Fruit fly (Drosophila melanogaster) whole organism, embryonic: ENCODE data around the gene CG14511.

Experiments
- Atf6 ChIP-seq: fragments of 200-800 bp; sonication (Bioruptor generic); IDR thresholded peaks from 2 replicates; pipeline ENCODE4 v1.3.6; 2022; ENCODE audit warnings: missing biosample characterization, missing genetic modification characterization
- Bdp1 ChIP-seq: fragments of 200-800 bp; sonication (Bioruptor generic); optimal IDR thresholded peaks from 3 replicates; lab custom pipeline; 2016; ENCODE audit warnings: missing biosample characterization, missing genetic modification characterization
- CG1024 ChIP-seq: fragments of 200-800 bp; sonication (Bioruptor generic); IDR thresholded peaks from 2 replicates; pipeline ENCODE4 v1.3.6; 2022; ENCODE audit warnings: missing biosample characterization, missing genetic modification characterization
- CG11247 ChIP-seq: fragments of 200-800 bp; sonication (Bioruptor generic); IDR thresholded peaks from 2 replicates; pipeline ENCODE4 v1.3.6; 2022; ENCODE audit warnings: missing biosample characterization, missing genetic modification characterization
- CG1233 ChIP-seq: fragments of 200-800 bp; sonication (Bioruptor generic); optimal IDR thresholded peaks from 4 replicates; lab custom pipeline; 2018; ENCODE audit warnings: missing biosample characterization, mild to moderate bottlenecking, missing genetic modification characterization
- CG12942 ChIP-seq: fragments of 200-800 bp; sonication (Bioruptor generic); optimal IDR thresholded peaks from 3 replicates; lab custom pipeline; 2016; ENCODE audit warnings: missing biosample characterization, missing genetic modification characterization
- CG1792 ChIP-seq: fragments of 200-800 bp; sonication (Bioruptor generic); optimal IDR thresholded peaks from 2 replicates; lab custom pipeline; 2016; ENCODE audit warnings: missing biosample characterization, missing genetic modification characterization
- CG2202 ChIP-seq: fragments of 200-800 bp; sonication (Bioruptor generic); optimal IDR thresholded peaks from 2 replicates; lab custom pipeline; 2018; ENCODE audit warnings: missing biosample characterization, mild to moderate bottlenecking, missing genetic modification characterization
- CG33557 ChIP-seq: fragments of 200-800 bp; sonication (Bioruptor generic); optimal IDR thresholded peaks from 2 replicates; lab custom pipeline; 2019; ENCODE audit warnings: missing biosample characterization, mild to moderate bottlenecking, missing genetic modification characterization, moderate library complexity
- CG34422 ChIP-seq: fragments of 200-800 bp; sonication (Bioruptor generic); IDR thresholded peaks from 3 replicates; pipeline ENCODE4 v1.3.6; 2022; ENCODE audit warnings: missing biosample characterization, missing genetic modification characterization
- CG42726 ChIP-seq: fragments of 200-800 bp; sonication (Bioruptor generic); IDR thresholded peaks from 2 replicates; pipeline ENCODE4 v1.3.6; 2022; ENCODE audit warnings: missing biosample characterization, missing genetic modification characterization; ENCODE audit not compliant: partially characterized antibody
- CG4404 ChIP-seq: fragments of 200-800 bp; sonication (Bioruptor generic); IDR thresholded peaks from 2 replicates; pipeline ENCODE4 v1.3.6; 2022; ENCODE audit warnings: missing biosample characterization, missing genetic modification characterization
- CG7987 ChIP-seq: fragments of 200-800 bp; sonication (Bioruptor generic); optimal IDR thresholded peaks from 2 replicates; lab custom pipeline; 2018; ENCODE audit warnings: missing biosample characterization, mild to moderate bottlenecking, missing genetic modification characterization, moderate library complexity
- CG8089 ChIP-seq: fragments of 200-800 bp; sonication (Bioruptor generic); optimal IDR thresholded peaks from 3 replicates; lab custom pipeline; 2016; ENCODE audit warnings: missing biosample characterization, missing genetic modification characterization
- Camta ChIP-seq: fragments of 200-800 bp; sonication (Bioruptor generic); optimal IDR thresholded peaks from 2 replicates; lab custom pipeline; 2016; ENCODE audit warnings: missing biosample characterization, missing genetic modification characterization
- CrebB ChIP-seq: fragments of 200-800 bp; sonication (Bioruptor generic); optimal IDR thresholded peaks from 3 replicates; lab custom pipeline; 2018; ENCODE audit warnings: missing biosample characterization, mild to moderate bottlenecking, missing genetic modification characterization
- D19A ChIP-seq: fragments of 200-800 bp; optimal IDR thresholded peaks from 3 replicates; lab custom pipeline; 2019; ENCODE audit warnings: missing biosample characterization, mild to moderate bottlenecking, missing genetic modification characterization, moderate library complexity
- D19B ChIP-seq: fragments of 200-800 bp; sonication (Bioruptor generic); optimal IDR thresholded peaks from 2 replicates; lab custom pipeline; 2017; ENCODE audit warnings: missing biosample characterization, mild to moderate bottlenecking, missing genetic modification characterization
- Dll ChIP-seq: fragments of 200-800 bp; sonication (Bioruptor generic); IDR thresholded peaks from 4 replicates; pipeline ENCODE4 v1.3.6; 2022; ENCODE audit warnings: missing biosample characterization, missing genetic modification characterization; ENCODE audit not compliant: partially characterized antibody
- Doc2 ChIP-seq: fragments of 200-800 bp; sonication (Bioruptor generic); IDR thresholded peaks from 2 replicates; pipeline ENCODE4 v1.3.6; 2022; ENCODE audit warnings: missing biosample characterization, missing genetic modification characterization
- Ets97D ChIP-seq: fragments of 200-800 bp; sonication (Bioruptor generic); optimal IDR thresholded peaks from 3 replicates; lab custom pipeline; 2016; ENCODE audit warnings: missing biosample characterization, missing genetic modification characterization
- Fer2 ChIP-seq: fragments of 200-800 bp; sonication (Bioruptor generic); optimal IDR thresholded peaks from 2 replicates; lab custom pipeline; 2018; ENCODE audit warnings: missing biosample characterization, mild to moderate bottlenecking, missing genetic modification characterization, moderate library complexity
- Gug ChIP-seq: fragments of 200-800 bp; sonication (Bioruptor generic); IDR thresholded peaks from 4 replicates; pipeline ENCODE4 v1.3.6; 2022; ENCODE audit warnings: missing biosample characterization, missing genetic modification characterization
- Hr78 ChIP-seq, 2 experiments: fragments of 200-800 bp in 1 of 2; fragments of >200 bp in 1 of 2; sonication (Bioruptor generic) in 1 of 2; optimal IDR thresholded peaks; 2 replicates each; lab custom pipeline; 2017 to 2019; ENCODE audit warnings: missing biosample characterization in 2 of 2, missing genetic modification characterization in 2 of 2, mild to moderate bottlenecking in 1 of 2, moderate library complexity in 1 of 2
- Mes4 ChIP-seq: fragments of 200-800 bp; sonication (Bioruptor generic); optimal IDR thresholded peaks from 2 replicates; lab custom pipeline; 2016; ENCODE audit warnings: missing biosample characterization, missing genetic modification characterization
- Mrtf ChIP-seq: fragments of 200-800 bp; sonication (Bioruptor generic); IDR thresholded peaks from 3 replicates; pipeline ENCODE4 v1.3.6; 2022; ENCODE audit warnings: missing biosample characterization, missing genetic modification characterization
- Oli ChIP-seq: fragments of 200-800 bp; sonication (Bioruptor generic); optimal IDR thresholded peaks from 2 replicates; lab custom pipeline; 2018; ENCODE audit warnings: missing biosample characterization, mild to moderate bottlenecking, missing genetic modification characterization, moderate library complexity
- PHDP ChIP-seq: fragments of 200-800 bp; sonication (Bioruptor generic); optimal IDR thresholded peaks from 3 replicates; lab custom pipeline; 2018; ENCODE audit warnings: missing biosample characterization, mild to moderate bottlenecking, missing genetic modification characterization, moderate library complexity
- Rx ChIP-seq: fragments of 200-800 bp; sonication (Bioruptor generic); IDR thresholded peaks from 2 replicates; pipeline ENCODE4 v1.3.6; 2022; ENCODE audit warnings: missing biosample characterization, missing genetic modification characterization
- ab ChIP-seq: fragments of 200-800 bp; sonication (Bioruptor generic); optimal IDR thresholded peaks from 2 replicates; lab custom pipeline; 2016; ENCODE audit warnings: missing biosample characterization, missing genetic modification characterization
- az2 ChIP-seq: fragments of 200-800 bp; sonication (Bioruptor generic); optimal IDR thresholded peaks from 3 replicates; lab custom pipeline; 2016; ENCODE audit warnings: missing biosample characterization, missing genetic modification characterization
- caup ChIP-seq: fragments of 200-800 bp; sonication (Bioruptor generic); optimal IDR thresholded peaks from 3 replicates; lab custom pipeline; 2017; ENCODE audit warnings: missing biosample characterization, mild to moderate bottlenecking, missing genetic modification characterization, moderate library complexity; ENCODE audit not compliant: severe bottlenecking
- chinmo ChIP-seq: fragments of 200-800 bp; sonication (Bioruptor generic); IDR thresholded peaks from 4 replicates; pipeline ENCODE4 v1.3.6; 2022; ENCODE audit warnings: missing biosample characterization, missing genetic modification characterization; ENCODE audit not compliant: partially characterized antibody
- cwo ChIP-seq: fragments of 200-800 bp; sonication (Bioruptor generic); optimal IDR thresholded peaks from 3 replicates; lab custom pipeline; 2017; ENCODE audit warnings: missing biosample characterization, missing genetic modification characterization, mild to moderate bottlenecking, moderate library complexity, missing genetic modification reagents
- danr ChIP-seq: fragments of 200-800 bp; sonication (Bioruptor generic); IDR thresholded peaks from 2 replicates; pipeline ENCODE4 v1.3.6; 2022; ENCODE audit warnings: missing biosample characterization, missing genetic modification characterization
- eve ChIP-seq, 2 experiments: fragments of >200 bp; optimal IDR thresholded peaks; 2 replicates each; lab custom pipeline; 2017; ENCODE audit warnings: missing biosample characterization in 2 of 2, missing genetic modification characterization in 2 of 2
- fu2 ChIP-seq: fragments of 200-800 bp; sonication (Bioruptor generic); optimal IDR thresholded peaks from 2 replicates; lab custom pipeline; 2016; ENCODE audit warnings: missing biosample characterization, missing genetic modification characterization
- gem ChIP-seq: fragments of 200-800 bp; sonication (Bioruptor generic); optimal IDR thresholded peaks from 2 replicates; lab custom pipeline; 2019; ENCODE audit warnings: missing biosample characterization, mild to moderate bottlenecking, missing genetic modification characterization, moderate library complexity
- gro ChIP-seq: fragments of 200-800 bp; sonication (Bioruptor generic); optimal IDR thresholded peaks from 2 replicates; lab custom pipeline; 2016; ENCODE audit warnings: missing biosample characterization, missing genetic modification characterization
- jing ChIP-seq: fragments of 200-800 bp; sonication (Bioruptor generic); optimal IDR thresholded peaks from 2 replicates; lab custom pipeline; 2018; ENCODE audit warnings: missing biosample characterization, mild to moderate bottlenecking, missing genetic modification characterization
- luna ChIP-seq: fragments of 200-800 bp; sonication (Bioruptor generic); optimal IDR thresholded peaks from 2 replicates; lab custom pipeline; 2016; ENCODE audit warnings: missing biosample characterization, missing genetic modification characterization
- mam ChIP-seq: fragments of 200-800 bp; sonication (Bioruptor generic); optimal IDR thresholded peaks from 3 replicates; lab custom pipeline; 2016; ENCODE audit warnings: missing biosample characterization, missing genetic modification characterization
- mirr ChIP-seq: fragments of 200-800 bp; sonication (Bioruptor generic); optimal IDR thresholded peaks from 3 replicates; lab custom pipeline; 2018; ENCODE audit warnings: missing biosample characterization, mild to moderate bottlenecking, missing genetic modification characterization
- nerfin-1 ChIP-seq: fragments of 200-800 bp; sonication (Bioruptor generic); optimal IDR thresholded peaks from 3 replicates; lab custom pipeline; 2019; ENCODE audit warnings: missing biosample characterization, mild to moderate bottlenecking, missing genetic modification characterization, moderate library complexity
- onecut ChIP-seq: fragments of 200-800 bp; sonication (Bioruptor generic); IDR thresholded peaks from 2 replicates; pipeline ENCODE4 v1.3.6; 2022; ENCODE audit warnings: missing biosample characterization, missing genetic modification characterization
- ranshi ChIP-seq: fragments of 200-800 bp; sonication (Bioruptor generic); IDR thresholded peaks from 2 replicates; pipeline ENCODE4 v1.3.6; 2022; ENCODE audit warnings: missing biosample characterization, missing genetic modification characterization
- sd ChIP-seq: fragments of 200-800 bp; sonication (Bioruptor generic); optimal IDR thresholded peaks from 3 replicates; lab custom pipeline; 2018; ENCODE audit warnings: missing biosample characterization, mild to moderate bottlenecking, missing genetic modification characterization, moderate library complexity
- sisA ChIP-seq: fragments of 200-800 bp; sonication (Bioruptor generic); IDR thresholded peaks from 2 replicates; pipeline ENCODE4 v1.3.6; 2022; ENCODE audit warnings: missing biosample characterization, missing genetic modification characterization
- stwl ChIP-seq: fragments of 200-800 bp; sonication (Bioruptor generic); optimal IDR thresholded peaks from 3 replicates; lab custom pipeline; 2018; ENCODE audit warnings: missing biosample characterization, mild to moderate bottlenecking, missing genetic modification characterization, moderate library complexity
- tll ChIP-seq, 2 experiments: fragments of 200-800 bp in 1 of 2; fragments of >200 bp in 1 of 2; sonication (Bioruptor generic) in 1 of 2; optimal IDR thresholded peaks; 2 replicates each; lab custom pipeline; 2017 to 2019; ENCODE audit warnings: missing biosample characterization in 2 of 2, missing genetic modification characterization in 2 of 2, mild to moderate bottlenecking in 1 of 2, moderate library complexity in 1 of 2

CG14511 gene

dm6 chr3R:29124128-29124527 is 22.6 kb downstream of the CG14511 start (continued):
- TF ChIP-seq danr (no peak; the same call in 1 of the 2 replicates), Camta (GFP tag; lab: Kevin White, UChicago) (peak; percentile 38), Gug (GFP tag; lab: Robert Waterston, UW) (peak; percentile 79), fu2 (GFP tag; lab: Kevin White, UChicago) (no peak), CG34422 (peak; percentile 85), sd (tag; lab: Kevin White, UChicago) (peak; percentile 87), CG2202 (tag; lab: Kevin White, UChicago) (no peak), ab (no peak), PHDP (tag; lab: Kevin White, UChicago) (peak; percentile 59), Mes4 (GFP tag; lab: Kevin White, UChicago) (peak; percentile 9), Fer2 (tag; lab: Kevin White, UChicago) (no peak), Mrtf (peak; percentile 72), D19A (tag; lab: Kevin White, UChicago) (peak; percentile 44), luna (GFP tag; lab: Kevin White, UChicago) (no peak), CG42726 (GFP tag; lab: Robert Waterston, UW) (no peak), CG1233 (GFP tag; lab: Kevin White, UChicago) (peak; percentile 53), onecut (GFP tag; lab: Robert Waterston, UW) (peak; percentile 59), Oli (tag; lab: Kevin White, UChicago) (peak; percentile 50), nerfin-1 (peak; percentile 2), Dll (no peak), mam (GFP tag; lab: Kevin White, UChicago) (peak; percentile 57), Hr78 (GFP tag; optimal IDR thresholded peaks at IDR 0.05; lab: Kevin White, UChicago) (no peak), gem (peak; percentile 82), CrebB (tag; lab: Kevin White, UChicago) (no peak), mirr (GFP tag; lab: Kevin White, UChicago) (peak; percentile 4), chinmo (GFP tag; lab: Robert Waterston, UW) (no peak), Doc2 (no peak), cwo (no peak), az2 (GFP tag; lab: Kevin White, UChicago) (peak; percentile 60), Ets97D (GFP tag; lab: Kevin White, UChicago) (no peak), CG1792 (GFP tag; lab: Kevin White, UChicago) (no peak), Rx (GFP tag; lab: Robert Waterston, UW) (peak; percentile 56), CG11247 (peak; percentile 74), Atf6 (GFP tag; lab: Robert Waterston, UW) (peak; percentile 48; the same call in 1 of the 2 replicates), caup (peak; percentile 53)
- TF ChIP-seq, all 482 proteins: peak for 277

dm6 chr3R:29122817-29123611 is 23.7 kb downstream of the CG14511 start, which contains the start of the genes yem and Ctl2:
TSS of gene yem (minus strand) at chr3R:29122879.
TSS of gene Ctl2 (plus strand) at chr3R:29123370.
- TF ChIP-seq D19B (GFP tag; lab: Kevin White, UChicago) (peak; percentile 50), stwl (tag; lab: Kevin White, UChicago) (peak; percentile 51), Camta (GFP tag; lab: Kevin White, UChicago) (peak; percentile 80), ranshi (GFP tag; lab: Robert Waterston, UW) (peak; percentile 59; the same call in 1 of the 2 replicates), CG7987 (GFP tag; lab: Kevin White, UChicago) (peak; percentile 38), CG8089 (peak; percentile 63), jing (GFP tag; lab: Kevin White, UChicago) (peak; percentile 28), CG1024 (peak; percentile 25; the same call in 1 of the 2 replicates), CG4404 (GFP tag; lab: Robert Waterston, UW) (peak; percentile 65), tll (GFP tag; optimal IDR thresholded peaks at IDR 0.05; lab: Kevin White, UChicago) (peak; percentile 44 to 91), CG33557 (GFP tag; lab: Kevin White, UChicago) (no peak), CG34422 (peak; percentile 68), gro (GFP tag; lab: Kevin White, UChicago) (peak; percentile 84), sisA (peak; percentile 71), eve (GFP tag; optimal IDR thresholded peaks at IDR 0.05; lab: Kevin White, UChicago) (peak in 1 of 2 experiments; percentile 26), Bdp1 (GFP tag; lab: Kevin White, UChicago) (peak; percentile 69), CG12942 (GFP tag; lab: Kevin White, UChicago) (peak; percentile 64)
